Worm (Caenorhabditis elegans): ENCODE results near the gene frpr-13.
A peak's percentile ranks its signal among the peaks of the same experiment; 100 is the strongest.

Gene frpr-13

ce11 chrV:8934264-8934663 lies 35.4 kb downstream of the frpr-13 start (continued):
- no peak for TF ChIP-seq efl-1 (GFP tag; optimal IDR thresholded peaks at IDR 0.05)
- no peak for TF ChIP-seq ztf-3 (GFP tag; optimal IDR thresholded peaks at IDR 0.05)
- no peak for TF ChIP-seq ekl-4 (GFP tag; IDR thresholded peaks at IDR 0.05)

- TF ChIP-seq snpc-3.4 (tag; optimal IDR thresholded peaks at IDR 0.05), result no peak
- TF ChIP-seq attf-6 (GFP tag; IDR thresholded peaks at IDR 0.05), result 0 out of 2 replicates have a peak, but pooled peaks have one; percentile 16
- no peak for TF ChIP-seq hsf-1 (GFP tag; IDR thresholded peaks at IDR 0.05)
- no peak for TF ChIP-seq B0336.3 (GFP tag; IDR thresholded peaks at IDR 0.05)
- no peak for TF ChIP-seq zfh-2 (GFP tag; conservative IDR thresholded peaks at IDR 0.05)
- TF ChIP-seq ceh-40 (GFP tag; IDR thresholded peaks at IDR 0.05), result no peak
- TF ChIP-seq tbp1 (GFP tag; optimal IDR thresholded peaks at IDR 0.05), result no peak
- 0 out of 2 replicates have a peak, but pooled peaks have one; percentile 9 for TF ChIP-seq C06A6.2 (GFP tag; conservative IDR thresholded peaks at IDR 0.05)
- TF ChIP-seq snpc-4 (GFP tag; optimal IDR thresholded peaks at IDR 0.05), result no peak
- no peak for TF ChIP-seq snpc-4 (tag; optimal IDR thresholded peaks at IDR 0.05)
- TF ChIP-seq pha-4 (tag; optimal IDR thresholded peaks at IDR 0.05), result no peak
- peak; percentile 24 for TF ChIP-seq nhr-80 (tag; optimal IDR thresholded peaks at IDR 0.05)
- TF ChIP-seq F37B4.10 (GFP tag; IDR thresholded peaks at IDR 0.05), result no peak
- no peak for TF ChIP-seq chd-7 (tag; optimal IDR thresholded peaks at IDR 0.05)
- no peak for TF ChIP-seq nhr-90 (tag; optimal IDR thresholded peaks at IDR 0.05)
- no peak for TF ChIP-seq nfyb-1 (GFP tag; IDR thresholded peaks at IDR 0.05)
- no peak for TF ChIP-seq snpc-1.1 (tag; optimal IDR thresholded peaks at IDR 0.05; ENCODE audit: insufficient read depth)
- TF ChIP-seq hrde-1 (tag; optimal IDR thresholded peaks at IDR 0.05; ENCODE audit: borderline replicate concordance), result no peak
- no peak for TF ChIP-seq ztf-28 (GFP tag; IDR thresholded peaks at IDR 0.05)
- no peak for TF ChIP-seq nfya-1 (tag; optimal IDR thresholded peaks at IDR 0.05; ENCODE audit: borderline replicate concordance, insufficient read depth)
- no peak for TF ChIP-seq rec-8 (tag; optimal IDR thresholded peaks at IDR 0.05)
- no peak for TF ChIP-seq cebp-1 (GFP tag; IDR thresholded peaks at IDR 0.05)
- peak; percentile 15 for TF ChIP-seq cebp-1 (tag; optimal IDR thresholded peaks at IDR 0.05)
- no peak for TF ChIP-seq madf-3 (GFP tag; IDR thresholded peaks at IDR 0.05)
- TF ChIP-seq akir-1 (GFP tag; optimal IDR thresholded peaks at IDR 0.05), result no peak
- TF ChIP-seq dpff-1 (tag; optimal IDR thresholded peaks at IDR 0.05), result no peak
- peak; percentile 18 for TF ChIP-seq lin-40 (tag; optimal IDR thresholded peaks at IDR 0.05)
- no peak for TF ChIP-seq nhr-120 (GFP tag; IDR thresholded peaks at IDR 0.05)
- TF ChIP-seq gei-17 (GFP tag; optimal IDR thresholded peaks at IDR 0.05), result no peak
- TF ChIP-seq ama-1 (optimal IDR thresholded peaks at IDR 0.05), result peak; percentile 29
- no peak for TF ChIP-seq ama-1 (GFP tag; optimal IDR thresholded peaks at IDR 0.05)
- TF ChIP-seq F33H1.4 (GFP tag; IDR thresholded peaks at IDR 0.05), result no peak
- no peak for TF ChIP-seq ekl-4 (GFP tag; IDR thresholded peaks at IDR 0.05)
- peak; percentile 15 for TF ChIP-seq attf-5 (GFP tag; optimal IDR thresholded peaks at IDR 0.05)
- no peak for TF ChIP-seq mcd-1 (GFP tag; IDR thresholded peaks at IDR 0.05)
- peak; percentile 18 for TF ChIP-seq ztf-26 (tag; optimal IDR thresholded peaks at IDR 0.05)
- no peak for TF ChIP-seq K12H6.12 (tag; optimal IDR thresholded peaks at IDR 0.05)
- no peak for TF ChIP-seq ets-4 (GFP tag; optimal IDR thresholded peaks at IDR 0.05)
- TF ChIP-seq D2030.7 (GFP tag; IDR thresholded peaks at IDR 0.05), result no peak
- peak; percentile 5 for TF ChIP-seq lin-54 (GFP tag; optimal IDR thresholded peaks at IDR 0.05)
- no peak for TF ChIP-seq Y95B8A.8 (GFP tag; IDR thresholded peaks at IDR 0.05)
- TF ChIP-seq B0035.1 (tag; optimal IDR thresholded peaks at IDR 0.05), result no peak
- no peak for TF ChIP-seq tbx-9 (tag; optimal IDR thresholded peaks at IDR 0.05; ENCODE audit: borderline replicate concordance)
- no peak for TF ChIP-seq dox-1 (GFP tag; IDR thresholded peaks at IDR 0.05)
- no peak for TF ChIP-seq cebp-2 (GFP tag; IDR thresholded peaks at IDR 0.05)
Observed at ce11 chrV:8935104-8935503, 36.2 kb downstream of the frpr-13 start.

Data from whole organism, young adult.